Worm (Caenorhabditis elegans) whole organism, L4 larva: Measurements from ENCODE around the gene sdz-38.

Experiments
- F37D6.2 ChIP-seq: sonication (generic microtip); optimal IDR thresholded peaks from 2 replicates; lab custom pipeline; 2016; ENCODE audit warnings: mild to moderate bottlenecking, missing genetic modification characterization, missing compliant biosample characterization
- T20F7.1 ChIP-seq: fragments of 200-800 bp; sonication (Bioruptor generic); optimal IDR thresholded peaks from 2 replicates; lab custom pipeline; 2018; ENCODE audit warnings: mild to moderate bottlenecking, missing genetic modification characterization, missing compliant biosample characterization
- aly-2 ChIP-seq: sonication (generic microtip); optimal IDR thresholded peaks from 2 replicates; lab custom pipeline; 2018; ENCODE audit warnings: missing biosample characterization, missing genetic modification characterization
- ceh-82 ChIP-seq: sonication (generic microtip); optimal IDR thresholded peaks from 2 replicates; lab custom pipeline; 2017; ENCODE audit warnings: missing biosample characterization, missing genetic modification characterization
- dpl-1 ChIP-seq: fragments of 150-350 bp; optimal IDR thresholded peaks from 2 replicates; lab custom pipeline; 2014; ENCODE audit warnings: missing biosample characterization, missing genetic modification reagents, missing genetic modification characterization
- hlh-11 ChIP-seq: fragments of 200-800 bp; sonication (Bioruptor generic); optimal IDR thresholded peaks from 2 replicates; lab custom pipeline; 2018; ENCODE audit warnings: mild to moderate bottlenecking, missing genetic modification characterization, missing compliant biosample characterization
- lsy-2 ChIP-seq, 2 experiments: fragments of 150-350 bp in 1 of 2; sonication (generic microtip) in 1 of 2; optimal IDR thresholded peaks; 2 replicates each; lab custom pipeline; 2014 to 2017; ENCODE audit warnings: missing biosample characterization in 2 of 2, missing genetic modification characterization in 2 of 2
- mdt-29 ChIP-seq: fragments of 200-800 bp; sonication (Bioruptor generic); IDR thresholded peaks from 2 replicates; pipeline ENCODE4 v1.3.6; 2022; ENCODE audit warnings: missing genetic modification reagents, missing genetic modification characterization, missing compliant biosample characterization
- mxl-3 ChIP-seq: fragments of 200-800 bp; sonication (Bioruptor generic); optimal IDR thresholded peaks from 2 replicates; lab custom pipeline; 2018; ENCODE audit warnings: mild to moderate bottlenecking, missing genetic modification characterization, missing compliant biosample characterization
- nhr-10 ChIP-seq: fragments of 150-350 bp; optimal IDR thresholded peaks from 2 replicates; lab custom pipeline; 2014; ENCODE audit warnings: missing biosample characterization, missing genetic modification characterization
- nhr-11 ChIP-seq: fragments of 150-350 bp; optimal IDR thresholded peaks from 2 replicates; lab custom pipeline; 2014; ENCODE audit warnings: missing biosample characterization, missing genetic modification characterization
- nhr-25 ChIP-seq: sonication (generic microtip); optimal IDR thresholded peaks from 2 replicates; lab custom pipeline; 2017; ENCODE audit warnings: missing genetic modification characterization, mild to moderate bottlenecking, missing compliant biosample characterization, antibody characterized with exemption, moderate library complexity, borderline replicate concordance; ENCODE audit not compliant: insufficient read depth
- skn-1 ChIP-seq: fragments of 150-350 bp; optimal IDR thresholded peaks from 2 replicates; lab custom pipeline; 2014; ENCODE audit warnings: missing biosample characterization, missing genetic modification characterization
- unc-62 ChIP-seq, 3 experiments: fragments of 150-350 bp in 1 of 3; sonication (generic microtip); optimal IDR thresholded peaks in 2 of 3; peaks in 1 of 3; 1 replicate in 1 of 3; 2 replicates in 2 of 3; lab custom pipeline; 2014 to 2017; ENCODE audit warnings: missing biosample characterization in 3 of 3, missing genetic modification characterization in 3 of 3, missing genetic modification reagents in 3 of 3, missing genotype in 1 of 3

- TF ChIP-seq aly-2 (tag; lab: Kevin White, UChicago) = no peak
- TF ChIP-seq mxl-3 (GFP tag; lab: Kevin White, UChicago) = peak; percentile 18
- peak; percentile 89 for TF ChIP-seq nhr-11
- TF ChIP-seq unc-62 (GFP tag; optimal IDR thresholded peaks at IDR 0.05 in 1 of 2; lab: Kevin White, UChicago) = peak in 1 of 2 experiments; percentile 98
- TF ChIP-seq unc-62 (tag; optimal IDR thresholded peaks at IDR 0.05; lab: Kevin White, UChicago) = no peak
- TF ChIP-seq mdt-29 (GFP tag; lab: Robert Waterston, UW) = no peak
- no peak for TF ChIP-seq skn-1 (tag; lab: Kevin White, UChicago)
- no peak for TF ChIP-seq ceh-82 (tag; lab: Kevin White, UChicago)
- peak; percentile 9 for TF ChIP-seq dpl-1 (GFP tag; lab: Kevin White, UChicago)
- TF ChIP-seq nhr-25 (tag; lab: Kevin White, UChicago) = no peak
- peak in 1 of 2 experiments; percentile 9 for TF ChIP-seq lsy-2 (tag; optimal IDR thresholded peaks at IDR 0.05; lab: Kevin White, UChicago)
- no peak for TF ChIP-seq nhr-10 (tag; lab: Kevin White, UChicago)
- peak; percentile 42 for TF ChIP-seq hlh-11 (tag; lab: Kevin White, UChicago)
- TF ChIP-seq T20F7.1 (GFP tag; lab: Kevin White, UChicago) = no peak
- no peak for TF ChIP-seq F37D6.2 (tag; lab: Kevin White, UChicago)
Observed at ce11 chrII:9984866-9985336, 3.2 kb upstream of the sdz-38 start.
